Worm (Caenorhabditis elegans) whole organism, young adult: ENCODE data around the gene str-139.
A peak's percentile ranks its signal among the peaks of the same experiment; 100 is the strongest.

Source experiments
- B0336.3 ChIP-seq: fragments of 200-800 bp; sonication (Bioruptor generic); IDR thresholded peaks from 2 replicates; pipeline ENCODE4 v1.3.6; 2022; ENCODE audit warnings: missing genetic modification characterization, missing compliant biosample characterization
- F49E8.2 ChIP-seq: sonication (generic microtip); optimal IDR thresholded peaks from 3 replicates; lab custom pipeline; 2017; ENCODE audit warnings: missing genetic modification characterization, mild to moderate bottlenecking, missing compliant biosample characterization, antibody characterized with exemption, moderate library complexity; ENCODE audit not compliant: insufficient read depth
- Y56A3A.18 ChIP-seq: fragments of 200-800 bp; sonication (Bioruptor generic); IDR thresholded peaks from 2 replicates; pipeline ENCODE4 v1.3.6; 2022; ENCODE audit warnings: missing genetic modification reagents, missing genetic modification characterization, missing compliant biosample characterization
- ama-1 ChIP-seq, 3 experiments: fragments of 150-350 bp in 1 of 3; sonication (generic microtip) in 2 of 3; optimal IDR thresholded peaks; 2 replicates each; lab custom pipeline; 2014 to 2018; ENCODE audit warnings: missing biosample characterization in 2 of 3, missing genetic modification characterization in 2 of 3, missing genetic modification reagents in 2 of 3
- aptf-2 ChIP-seq: fragments of 200-800 bp; sonication (Bioruptor generic); conservative IDR thresholded peaks from 2 replicates; pipeline ENCODE4 v1.3.6; 2022; ENCODE audit warnings: missing genetic modification reagents, missing genetic modification characterization, missing compliant biosample characterization
- chd-7 ChIP-seq: sonication (generic microtip); optimal IDR thresholded peaks from 2 replicates; lab custom pipeline; 2016; ENCODE audit warnings: mild to moderate bottlenecking, missing genetic modification characterization, moderate library complexity, missing compliant biosample characterization
- die-1 ChIP-seq: sonication (generic microtip); optimal IDR thresholded peaks from 2 replicates; lab custom pipeline; 2016; ENCODE audit warnings: missing genotype, mild to moderate bottlenecking, missing genetic modification characterization, missing compliant biosample characterization
- hmg-1.2 ChIP-seq: fragments of 200-800 bp; sonication (Bioruptor generic); IDR thresholded peaks from 2 replicates; pipeline ENCODE4 v1.3.6; 2022; ENCODE audit warnings: missing genetic modification reagents, missing genetic modification characterization, missing compliant biosample characterization
- hsf-1 ChIP-seq: fragments of 200-800 bp; sonication (Bioruptor generic); IDR thresholded peaks from 2 replicates; pipeline ENCODE4 v1.3.6; 2022; ENCODE audit warnings: missing genetic modification reagents, missing genetic modification characterization, missing compliant biosample characterization
- lin-40 ChIP-seq: sonication (generic microtip); optimal IDR thresholded peaks from 2 replicates; lab custom pipeline; 2016; ENCODE audit warnings: missing genetic modification characterization, mild to moderate bottlenecking, missing compliant biosample characterization, missing genotype, missing genetic modification reagents
- nfyb-1 ChIP-seq: fragments of 200-800 bp; sonication (Bioruptor generic); IDR thresholded peaks from 2 replicates; pipeline ENCODE4 v1.3.6; 2022; ENCODE audit warnings: missing genetic modification reagents, missing genetic modification characterization, missing compliant biosample characterization
- rcor-1 ChIP-seq: fragments of 200-800 bp; sonication (Bioruptor generic); IDR thresholded peaks from 2 replicates; pipeline ENCODE4 v1.3.6; 2022; ENCODE audit warnings: missing genetic modification reagents, missing genetic modification characterization, missing compliant biosample characterization
- snpc-1.1 ChIP-seq: sonication (generic microtip); optimal IDR thresholded peaks from 2 replicates; lab custom pipeline; 2017; ENCODE audit warnings: missing genetic modification characterization, mild to moderate bottlenecking, missing compliant biosample characterization, antibody characterized with exemption, moderate library complexity, missing genotype, missing genetic modification reagents; ENCODE audit not compliant: insufficient read depth
- snpc-4 ChIP-seq, 5 experiments: fragments of 150-350 bp in 1 of 5; sonication (generic microtip) in 4 of 5; optimal IDR thresholded peaks; 2 replicates each; lab custom pipeline; 2014 to 2018; ENCODE audit warnings: missing genetic modification characterization in 5 of 5, missing biosample characterization in 3 of 5, antibody characterized with exemption in 2 of 5, mild to moderate bottlenecking in 2 of 5, missing compliant biosample characterization in 2 of 5, missing genotype in 2 of 5, moderate library complexity in 2 of 5, missing genetic modification reagents in 1 of 5
- tlf-1 ChIP-seq: fragments of 200-800 bp; sonication (Bioruptor generic); optimal IDR thresholded peaks from 2 replicates; lab custom pipeline; 2018; ENCODE audit warnings: mild to moderate bottlenecking, missing genetic modification characterization, missing compliant biosample characterization

str-139 gene

ce11 chrV:8012032-8012431 lies 49.9 kb downstream of the str-139 start, which contains the start of gene rpb-9:
TSS of gene rpb-9 (minus strand) at chrV:8012345.
- no peak for TF ChIP-seq aptf-2 (GFP tag; lab: Robert Waterston, UW)
- TF ChIP-seq hsf-1 (GFP tag; lab: Robert Waterston, UW), result 0 out of 2 replicates have a peak, but pooled peaks have one; percentile 30
- TF ChIP-seq tlf-1, result no peak
- TF ChIP-seq hmg-1.2 (GFP tag; lab: Robert Waterston, UW), result peak; percentile 24; the same call in 1 of the 2 replicates
- peak; percentile 10 for TF ChIP-seq snpc-1.1 (tag; lab: Kevin White, UChicago)
- TF ChIP-seq ama-1 (optimal IDR thresholded peaks at IDR 0.05; lab: Kevin White, UChicago), result peak; percentile 17
- no peak for TF ChIP-seq ama-1 (GFP tag; optimal IDR thresholded peaks at IDR 0.05; lab: Kevin White, UChicago)
- no peak for TF ChIP-seq snpc-4 (GFP tag; optimal IDR thresholded peaks at IDR 0.05; lab: Kevin White, UChicago)
- peak in 1 of 4 experiments; percentile 35 for TF ChIP-seq snpc-4 (tag; optimal IDR thresholded peaks at IDR 0.05; lab: Kevin White, UChicago)
- peak; percentile 27; the same call in 1 of the 2 replicates for TF ChIP-seq B0336.3 (GFP tag; lab: Robert Waterston, UW)
- no peak for TF ChIP-seq rcor-1
- 0 out of 2 replicates have a peak, but pooled peaks have one; percentile 16 for TF ChIP-seq nfyb-1 (GFP tag; lab: Robert Waterston, UW)
- peak; percentile 25; the same call in 1 of the 2 replicates for TF ChIP-seq Y56A3A.18 (GFP tag; lab: Robert Waterston, UW)
- peak; percentile 14 for TF ChIP-seq die-1 (tag; lab: Kevin White, UChicago)
- TF ChIP-seq lin-40 (tag; lab: Kevin White, UChicago), result no peak
- TF ChIP-seq F49E8.2, result peak; percentile 30
- TF ChIP-seq chd-7, result no peak
- TF ChIP-seq, all 124 proteins: peak for 10
